Fruit fly (Drosophila melanogaster) whole organism, wandering third instar larva: ENCODE data around the gene CG4467.
A peak's percentile ranks its signal among the peaks of the same experiment; 100 is the strongest.

ENCODE experiments used
- Abd-B ChIP-seq: fragments of >200 bp; optimal IDR thresholded peaks from 2 replicates; lab custom pipeline; 2017; ENCODE audit warnings: missing biosample characterization, missing genetic modification characterization
- CG32264 ChIP-seq: fragments of 200-800 bp; sonication (Bioruptor generic); optimal IDR thresholded peaks from 2 replicates; lab custom pipeline; 2016; ENCODE audit warnings: missing biosample characterization, missing genetic modification characterization
- CG9705 ChIP-seq: fragments of 200-800 bp; sonication (Bioruptor generic); optimal IDR thresholded peaks from 2 replicates; lab custom pipeline; 2018; ENCODE audit warnings: missing biosample characterization, mild to moderate bottlenecking, missing genetic modification characterization
- CrebA ChIP-seq: fragments of 200-800 bp; sonication (Bioruptor generic); optimal IDR thresholded peaks from 2 replicates; lab custom pipeline; 2016; ENCODE audit warnings: missing biosample characterization, mild to moderate bottlenecking, missing genetic modification characterization, borderline replicate concordance
- Dfd ChIP-seq: fragments of >200 bp; optimal IDR thresholded peaks from 2 replicates; lab custom pipeline; 2017; ENCODE audit warnings: missing biosample characterization, missing genetic modification characterization
- Dif ChIP-seq: fragments of 200-275, 200-300 bp; sonication (Bioruptor generic); optimal IDR thresholded peaks from 2 replicates; lab custom pipeline; 2018; ENCODE audit warnings: missing biosample characterization, missing genetic modification characterization; ENCODE audit not compliant: partially characterized antibody
- GATAd ChIP-seq: sonication (Bioruptor generic); optimal IDR thresholded peaks from 2 replicates; lab custom pipeline; 2016; ENCODE audit warnings: missing biosample characterization, missing genetic modification characterization
- HLH106 ChIP-seq: fragments of 200-800 bp; optimal IDR thresholded peaks from 3 replicates; lab custom pipeline; 2019; ENCODE audit warnings: missing biosample characterization, mild to moderate bottlenecking, missing genetic modification characterization, moderate library complexity
- Hnf4 ChIP-seq: fragments of 200-800 bp; sonication (Bioruptor generic); optimal IDR thresholded peaks from 2 replicates; lab custom pipeline; 2016; ENCODE audit warnings: missing biosample characterization, mild to moderate bottlenecking, missing genetic modification characterization
- Hr78 ChIP-seq: fragments of >200 bp; optimal IDR thresholded peaks from 2 replicates; lab custom pipeline; 2017; ENCODE audit warnings: missing biosample characterization, missing genetic modification characterization
- Hr83 ChIP-seq: fragments of 200-300 bp; sonication (Bioruptor generic); optimal IDR thresholded peaks from 2 replicates; lab custom pipeline; 2016; ENCODE audit warnings: missing biosample characterization, mild to moderate bottlenecking, missing genetic modification characterization, moderate library complexity; ENCODE audit not compliant: poor library complexity, severe bottlenecking
- Jra ChIP-seq: sonication (Bioruptor generic); optimal IDR thresholded peaks from 2 replicates; lab custom pipeline; 2016; ENCODE audit warnings: missing biosample characterization, missing genetic modification characterization
- Mio ChIP-seq: sonication (Bioruptor generic); optimal IDR thresholded peaks from 2 replicates; lab custom pipeline; 2016; ENCODE audit warnings: missing biosample characterization, missing genetic modification characterization
- Myc ChIP-seq: fragments of >200 bp; optimal IDR thresholded peaks from 2 replicates; lab custom pipeline; 2017
- N ChIP-seq: fragments of >200 bp; optimal IDR thresholded peaks from 2 replicates; lab custom pipeline; 2018; ENCODE audit warnings: missing biosample characterization, missing external identifiers, missing genetic modification characterization
- OdsH ChIP-seq: fragments of 200-800 bp; sonication (Bioruptor generic); optimal IDR thresholded peaks from 2 replicates; lab custom pipeline; 2016; ENCODE audit warnings: missing biosample characterization, mild to moderate bottlenecking, missing genetic modification characterization
- Rel ChIP-seq, 2 experiments: fragments of 200-800 bp; sonication (Bioruptor generic) in 1 of 2; optimal IDR thresholded peaks; 2 replicates in 1 of 2; 3 replicates in 1 of 2; lab custom pipeline; 2016 to 2019; ENCODE audit warnings: mild to moderate bottlenecking in 2 of 2, missing biosample characterization in 2 of 2, missing genetic modification characterization in 2 of 2, moderate library complexity in 1 of 2
- Sp1 ChIP-seq: fragments of 200-800 bp; sonication (Bioruptor generic); optimal IDR thresholded peaks from 3 replicates; lab custom pipeline; 2019; ENCODE audit warnings: missing biosample characterization, mild to moderate bottlenecking, missing genetic modification characterization, moderate library complexity
- Vsx2 ChIP-seq: fragments of 200-300, 225-300 bp; sonication (Bioruptor generic); optimal IDR thresholded peaks from 2 replicates; lab custom pipeline; 2018; ENCODE audit warnings: missing biosample characterization, missing genetic modification characterization; ENCODE audit not compliant: partially characterized antibody
- br ChIP-seq: fragments of 200-800 bp; sonication (Bioruptor generic); optimal IDR thresholded peaks from 2 replicates; lab custom pipeline; 2016; ENCODE audit warnings: missing biosample characterization, missing genetic modification characterization
- brk ChIP-seq: fragments of 200-800 bp; sonication (Bioruptor generic); optimal IDR thresholded peaks from 2 replicates; lab custom pipeline; 2016; ENCODE audit warnings: missing biosample characterization, mild to moderate bottlenecking, missing genetic modification characterization
- dl ChIP-seq, 2 experiments: fragments of 175-275, 200-275 bp in 1 of 2; fragments of 200-275 bp in 1 of 2; sonication (Bioruptor generic); optimal IDR thresholded peaks; lab custom pipeline; 2018; ENCODE audit warnings: mild to moderate bottlenecking in 2 of 2, missing biosample characterization in 2 of 2, missing genetic modification characterization in 2 of 2, moderate library complexity in 2 of 2; ENCODE audit not compliant: partially characterized antibody in 2 of 2, insufficient read depth in 1 of 2
- dmrt93B ChIP-seq: fragments of 200-800 bp; sonication (Bioruptor generic); optimal IDR thresholded peaks from 2 replicates; lab custom pipeline; 2018; ENCODE audit warnings: missing biosample characterization, mild to moderate bottlenecking, missing genetic modification characterization
- dsf ChIP-seq: sonication (Bioruptor generic); optimal IDR thresholded peaks from 2 replicates; lab custom pipeline; 2016; ENCODE audit warnings: missing biosample characterization, missing genetic modification characterization, borderline replicate concordance
- ey ChIP-seq: fragments of 200-800 bp; sonication (Bioruptor generic); optimal IDR thresholded peaks from 2 replicates; lab custom pipeline; 2016; ENCODE audit warnings: missing biosample characterization, missing genetic modification characterization
- foxo ChIP-seq, 2 experiments: fragments of 200-800 bp; sonication (Bioruptor generic); optimal IDR thresholded peaks; 2 replicates in 1 of 2; 3 replicates in 1 of 2; lab custom pipeline; 2016 to 2017; ENCODE audit warnings: missing biosample characterization in 2 of 2, missing genetic modification characterization in 2 of 2
- fru ChIP-seq: fragments of 200-800 bp; sonication (Bioruptor generic); optimal IDR thresholded peaks from 3 replicates; lab custom pipeline; 2016; ENCODE audit warnings: missing biosample characterization, mild to moderate bottlenecking, missing genetic modification characterization
- h ChIP-seq: fragments of 200-800 bp; sonication (Bioruptor generic); optimal IDR thresholded peaks from 3 replicates; lab custom pipeline; 2016; ENCODE audit warnings: missing biosample characterization, mild to moderate bottlenecking, missing genetic modification characterization
- jim ChIP-seq: fragments of 175-275, 200-325 bp; sonication (Bioruptor generic); optimal IDR thresholded peaks from 2 replicates; lab custom pipeline; 2016; ENCODE audit warnings: missing biosample characterization, mild to moderate bottlenecking, missing genetic modification characterization
- lola ChIP-seq: fragments of >200 bp; optimal IDR thresholded peaks from 2 replicates; lab custom pipeline; 2017; ENCODE audit warnings: missing biosample characterization, missing genetic modification characterization
- pan ChIP-seq: fragments of >200 bp; optimal IDR thresholded peaks from 2 replicates; lab custom pipeline; 2017
- psq ChIP-seq: fragments of 200-800 bp; sonication (Bioruptor generic); optimal IDR thresholded peaks from 3 replicates; lab custom pipeline; 2017; ENCODE audit warnings: missing biosample characterization, mild to moderate bottlenecking, missing genetic modification characterization, moderate library complexity
- rgr ChIP-seq: fragments of 200-800 bp; sonication (Bioruptor generic); optimal IDR thresholded peaks from 3 replicates; lab custom pipeline; 2016; ENCODE audit warnings: missing biosample characterization, mild to moderate bottlenecking, missing genetic modification characterization
- sage ChIP-seq: fragments of 200-800 bp; sonication (Bioruptor generic); optimal IDR thresholded peaks from 2 replicates; lab custom pipeline; 2016; ENCODE audit warnings: missing biosample characterization, mild to moderate bottlenecking, missing genetic modification characterization
- sv ChIP-seq: fragments of 200-800 bp; sonication (Bioruptor generic); optimal IDR thresholded peaks from 3 replicates; lab custom pipeline; 2016; ENCODE audit warnings: missing biosample characterization, missing genetic modification characterization
- tai ChIP-seq: sonication (Bioruptor generic); optimal IDR thresholded peaks from 2 replicates; lab custom pipeline; 2016; ENCODE audit warnings: missing biosample characterization, missing genetic modification characterization
- usp ChIP-seq: fragments of >200 bp; optimal IDR thresholded peaks from 2 replicates; lab custom pipeline; 2017; ENCODE audit warnings: missing biosample characterization, missing genetic modification characterization
- woc ChIP-seq: sonication (Bioruptor generic); optimal IDR thresholded peaks from 2 replicates; lab custom pipeline; 2016; ENCODE audit warnings: missing biosample characterization, mild to moderate bottlenecking, missing genetic modification characterization

Gene CG4467

DNA sequence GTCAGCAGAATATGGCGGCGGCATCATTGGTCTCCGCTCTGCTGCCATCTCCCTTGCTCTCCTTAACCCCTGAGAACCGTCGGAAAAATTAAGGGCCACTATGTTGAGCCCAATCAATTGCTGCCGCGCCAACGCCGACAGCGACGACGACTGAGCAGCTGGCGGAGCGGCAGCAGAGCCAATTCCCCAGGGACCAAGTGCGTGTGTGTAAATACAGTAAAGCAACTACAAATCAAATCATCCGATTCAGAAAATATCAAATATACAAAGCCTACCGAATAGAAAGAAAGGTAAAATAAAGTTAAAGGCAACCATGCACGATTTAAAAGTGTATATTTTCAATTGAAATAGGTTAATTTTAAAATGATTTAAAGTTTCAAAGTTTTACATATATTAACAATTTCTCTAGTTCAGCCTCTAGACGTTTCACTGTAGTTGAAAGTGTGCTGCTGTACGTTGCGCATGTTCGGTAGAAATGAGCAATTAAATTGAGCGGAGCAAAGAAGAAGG, 36.9 kb downstream of the CG4467 start:
- peak; percentile 30 for TF ChIP-seq psq (GFP tag; lab: Kevin White, UChicago)
- peak; percentile 22 for TF ChIP-seq sv (GFP tag; lab: Kevin White, UChicago)
- peak; percentile 16 for TF ChIP-seq rgr (GFP tag; lab: Kevin White, UChicago)
- TF ChIP-seq ey = peak; percentile 32
- TF ChIP-seq pan (lab: Kevin White, UChicago) = no peak
- TF ChIP-seq dl (GFP tag; optimal IDR thresholded peaks at IDR 0.05; lab: Kevin White, UChicago; ENCODE audit: insufficient read depth in 1 of 2, partially characterized antibody in 2 of 2) = no peak
- TF ChIP-seq Mio (GFP tag; lab: Kevin White, UChicago) = no peak
- TF ChIP-seq Hr78 (GFP tag; lab: Kevin White, UChicago) = no peak
- TF ChIP-seq HLH106 (tag; lab: Kevin White, UChicago) = peak; percentile 24
- TF ChIP-seq fru (GFP tag; lab: Kevin White, UChicago) = peak; percentile 62
- TF ChIP-seq sage (GFP tag; lab: Kevin White, UChicago) = no peak
- no peak for TF ChIP-seq Jra (GFP tag; lab: Kevin White, UChicago)
- TF ChIP-seq foxo (GFP tag; optimal IDR thresholded peaks at IDR 0.05; lab: Kevin White, UChicago) = peak in 1 of 2 experiments; percentile 63
- TF ChIP-seq N (GFP tag; lab: Kevin White, UChicago) = no peak
- peak; percentile 34 for TF ChIP-seq h
- TF ChIP-seq Sp1 (GFP tag; lab: Kevin White, UChicago) = peak; percentile 45
- TF ChIP-seq dmrt93B = no peak
- no peak for TF ChIP-seq usp (GFP tag; lab: Kevin White, UChicago)
- peak; percentile 43 for TF ChIP-seq woc (GFP tag; lab: Kevin White, UChicago)

DNA sequence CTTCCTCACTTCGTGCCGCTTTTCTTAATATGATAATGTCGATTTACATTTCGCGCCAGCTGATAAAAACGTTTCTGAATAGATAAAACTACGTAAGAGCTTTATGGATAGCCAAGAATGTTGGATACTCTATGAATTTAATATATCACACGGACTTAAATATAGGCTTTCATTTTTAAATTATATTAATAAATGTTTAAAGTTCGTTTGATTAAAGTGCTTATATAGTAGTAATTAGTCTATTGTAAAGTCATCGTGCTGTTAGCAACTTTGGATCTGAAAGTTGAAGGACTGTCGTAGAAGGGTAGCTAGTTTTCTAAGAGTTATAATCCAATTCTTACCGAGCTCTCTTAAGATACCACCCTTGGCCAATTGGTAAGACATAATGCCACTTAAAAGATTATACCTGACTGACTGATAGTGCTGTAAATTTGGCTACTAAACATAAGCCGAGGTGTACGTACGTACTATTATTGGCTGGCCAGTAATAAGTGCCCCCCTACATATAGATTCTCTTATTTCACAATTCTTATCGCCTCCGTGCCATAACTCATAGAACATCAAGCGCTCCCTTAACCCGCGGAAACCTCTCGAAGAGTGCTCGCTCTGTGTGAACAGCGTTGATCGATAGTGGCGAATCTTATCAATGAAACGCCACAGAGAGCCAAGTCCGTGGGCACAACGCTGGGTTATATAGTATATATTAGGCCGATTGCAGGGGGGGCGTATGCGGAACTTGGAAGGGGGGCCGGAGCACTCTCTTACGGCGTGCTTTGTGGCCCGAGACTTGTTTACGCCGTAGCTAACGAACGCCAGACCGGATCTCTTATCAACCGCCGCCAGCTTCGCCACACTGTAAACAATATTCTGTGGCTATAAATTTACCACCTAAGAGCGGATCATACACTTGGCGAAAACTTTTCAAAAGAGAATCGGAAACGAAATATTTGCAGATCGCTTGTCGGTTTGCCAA, 38.2 kb downstream of the CG4467 start:
- peak; percentile 1 for TF ChIP-seq rgr (GFP tag; lab: Kevin White, UChicago)
- peak; percentile 0 for TF ChIP-seq ey
- no peak for TF ChIP-seq Abd-B (GFP tag; lab: Kevin White, UChicago)
- TF ChIP-seq Hnf4 (GFP tag; lab: Kevin White, UChicago) = peak; percentile 34
- no peak for TF ChIP-seq brk (GFP tag; lab: Kevin White, UChicago)
- no peak for TF ChIP-seq usp (GFP tag; lab: Kevin White, UChicago)
- no peak for TF ChIP-seq lola
- TF ChIP-seq sage (GFP tag; lab: Kevin White, UChicago) = no peak
- no peak for TF ChIP-seq woc (GFP tag; lab: Kevin White, UChicago)
- no peak for TF ChIP-seq sv (GFP tag; lab: Kevin White, UChicago)
- TF ChIP-seq pan (lab: Kevin White, UChicago) = no peak
- no peak for TF ChIP-seq dl (GFP tag; optimal IDR thresholded peaks at IDR 0.05; lab: Kevin White, UChicago; ENCODE audit: insufficient read depth in 1 of 2, partially characterized antibody in 2 of 2)
- TF ChIP-seq Hr78 (GFP tag; lab: Kevin White, UChicago) = no peak
- no peak for TF ChIP-seq Jra (GFP tag; lab: Kevin White, UChicago)
- no peak for TF ChIP-seq OdsH (GFP tag; lab: Kevin White, UChicago)
- no peak for TF ChIP-seq GATAd (GFP tag; lab: Kevin White, UChicago)
- TF ChIP-seq CG32264 (GFP tag; lab: Kevin White, UChicago) = no peak
- TF ChIP-seq foxo (GFP tag; optimal IDR thresholded peaks at IDR 0.05; lab: Kevin White, UChicago) = peak in 1 of 2 experiments; percentile 19
- no peak for TF ChIP-seq Myc (lab: Kevin White, UChicago)
- no peak for TF ChIP-seq N (GFP tag; lab: Kevin White, UChicago)
- no peak for TF ChIP-seq HLH106 (tag; lab: Kevin White, UChicago)
- TF ChIP-seq Mio (GFP tag; lab: Kevin White, UChicago) = peak; percentile 32
- TF ChIP-seq Hr83 (GFP tag; lab: Kevin White, UChicago) = peak; percentile 23
- no peak for TF ChIP-seq CG9705 (GFP tag; lab: Kevin White, UChicago)
- peak; percentile 61 for TF ChIP-seq h
- TF ChIP-seq psq (GFP tag; lab: Kevin White, UChicago) = no peak
- no peak for TF ChIP-seq jim (GFP tag; lab: Kevin White, UChicago)
- no peak for TF ChIP-seq Vsx2
- TF ChIP-seq dmrt93B = no peak
- TF ChIP-seq tai (GFP tag; lab: Kevin White, UChicago) = no peak
- no peak for TF ChIP-seq Sp1 (GFP tag; lab: Kevin White, UChicago)
- TF ChIP-seq dsf (GFP tag; lab: Kevin White, UChicago) = no peak
- TF ChIP-seq Rel (GFP tag; optimal IDR thresholded peaks at IDR 0.05; lab: Kevin White, UChicago) = peak; percentile 7
- TF ChIP-seq Rel (tag; optimal IDR thresholded peaks at IDR 0.05; lab: Kevin White, UChicago) = peak; percentile 61
- no peak for TF ChIP-seq Dfd (GFP tag; lab: Kevin White, UChicago)
- no peak for TF ChIP-seq fru (GFP tag; lab: Kevin White, UChicago)
- no peak for TF ChIP-seq CrebA
- peak; percentile 43 for TF ChIP-seq br (GFP tag; lab: Kevin White, UChicago)
- peak; percentile 31 for TF ChIP-seq Dif
